Worm (Caenorhabditis elegans) whole organism, late embryonic: Measurements from ENCODE around the gene ncl-1.

Source experiments
- C08G9.2 ChIP-seq: sonication (generic microtip); optimal IDR thresholded peaks from 2 replicates; lab custom pipeline; 2016; ENCODE audit warnings: mild to moderate bottlenecking, missing genetic modification characterization, moderate library complexity, missing compliant biosample characterization
- F13H6.1 ChIP-seq: sonication (generic microtip); optimal IDR thresholded peaks from 2 replicates; lab custom pipeline; 2016; ENCODE audit warnings: missing genetic modification characterization, missing compliant biosample characterization
- K02D7.2 ChIP-seq: sonication (generic microtip); optimal IDR thresholded peaks from 2 replicates; lab custom pipeline; 2017; ENCODE audit warnings: mild to moderate bottlenecking, missing genetic modification characterization, missing compliant biosample characterization
- K09A11.1 ChIP-seq: sonication (generic microtip); optimal IDR thresholded peaks from 2 replicates; lab custom pipeline; 2017; ENCODE audit warnings: antibody characterized with exemption, mild to moderate bottlenecking, missing genetic modification characterization, missing compliant biosample characterization; ENCODE audit not compliant: insufficient read depth
- T23F11.4 ChIP-seq: fragments of 200-800 bp; sonication (Bioruptor generic); optimal IDR thresholded peaks from 2 replicates; lab custom pipeline; 2018; ENCODE audit warnings: mild to moderate bottlenecking, missing genetic modification characterization, missing compliant biosample characterization
- ama-1 ChIP-seq: fragments of 150-350 bp; optimal IDR thresholded peaks from 2 replicates; lab custom pipeline; 2014
- ceh-18 ChIP-seq: sonication (generic microtip); optimal IDR thresholded peaks from 2 replicates; lab custom pipeline; 2016; ENCODE audit warnings: missing genetic modification characterization, missing compliant biosample characterization
- ceh-31 ChIP-seq: sonication (generic microtip); optimal IDR thresholded peaks from 2 replicates; lab custom pipeline; 2016; ENCODE audit warnings: missing genetic modification characterization, missing compliant biosample characterization
- ceh-45 ChIP-seq: fragments of 200-800 bp; sonication (Bioruptor generic); IDR thresholded peaks from 2 replicates; pipeline ENCODE4 v1.3.6; 2022; ENCODE audit warnings: missing genetic modification reagents, missing genetic modification characterization, missing compliant biosample characterization
- ceh-48 ChIP-seq: sonication (generic microtip); optimal IDR thresholded peaks from 2 replicates; lab custom pipeline; 2016; ENCODE audit warnings: missing genetic modification characterization, inconsistent platforms, missing compliant biosample characterization
- dmd-4 ChIP-seq: sonication (generic microtip); optimal IDR thresholded peaks from 2 replicates; lab custom pipeline; 2016; ENCODE audit warnings: borderline replicate concordance, missing genetic modification characterization, missing compliant biosample characterization
- dve-1 ChIP-seq: sonication (generic microtip); optimal IDR thresholded peaks from 2 replicates; lab custom pipeline; 2017; ENCODE audit warnings: antibody characterized with exemption, mild to moderate bottlenecking, missing genetic modification characterization, missing compliant biosample characterization
- elt-2 ChIP-seq: sonication (generic microtip); optimal IDR thresholded peaks from 2 replicates; lab custom pipeline; 2016; ENCODE audit warnings: missing genetic modification reagents, missing genetic modification characterization, missing compliant biosample characterization
- elt-4 ChIP-seq: sonication (generic microtip); optimal IDR thresholded peaks from 2 replicates; lab custom pipeline; 2016; ENCODE audit warnings: missing genetic modification characterization, missing compliant biosample characterization
- fax-1 ChIP-seq: sonication (generic microtip); optimal IDR thresholded peaks from 2 replicates; lab custom pipeline; 2016; ENCODE audit warnings: missing genotype, missing genetic modification characterization, missing compliant biosample characterization
- hlh-13 ChIP-seq: fragments of 200-800 bp; sonication (Bioruptor generic); optimal IDR thresholded peaks from 2 replicates; lab custom pipeline; 2018; ENCODE audit warnings: mild to moderate bottlenecking, missing genetic modification characterization, missing compliant biosample characterization
- hlh-6 ChIP-seq: sonication (generic microtip); optimal IDR thresholded peaks from 2 replicates; lab custom pipeline; 2016; ENCODE audit warnings: missing genotype, missing genetic modification characterization, missing compliant biosample characterization
- lim-6 ChIP-seq: sonication (generic microtip); optimal IDR thresholded peaks from 2 replicates; lab custom pipeline; 2016; ENCODE audit warnings: missing genetic modification characterization, missing compliant biosample characterization
- nfya-1 ChIP-seq: sonication (generic microtip); optimal IDR thresholded peaks from 2 replicates; lab custom pipeline; 2017; ENCODE audit warnings: missing genetic modification characterization, mild to moderate bottlenecking, missing compliant biosample characterization, antibody characterized with exemption, moderate library complexity
- nhr-232 ChIP-seq: sonication (generic microtip); optimal IDR thresholded peaks from 2 replicates; lab custom pipeline; 2016; ENCODE audit warnings: missing genetic modification characterization, missing compliant biosample characterization
- npax-4 ChIP-seq: sonication (generic microtip); optimal IDR thresholded peaks from 2 replicates; lab custom pipeline; 2016; ENCODE audit warnings: missing genetic modification characterization, missing compliant biosample characterization
- odd-2 ChIP-seq: sonication (generic microtip); optimal IDR thresholded peaks from 2 replicates; lab custom pipeline; 2017; ENCODE audit warnings: antibody characterized with exemption, mild to moderate bottlenecking, missing genetic modification characterization, missing compliant biosample characterization
- pag-3 ChIP-seq: sonication (generic microtip); optimal IDR thresholded peaks from 2 replicates; lab custom pipeline; 2016; ENCODE audit warnings: missing compliant biosample characterization, missing genetic modification characterization, borderline replicate concordance
- pat-9 ChIP-seq: fragments of 200-800 bp; sonication (Bioruptor generic); optimal IDR thresholded peaks from 2 replicates; lab custom pipeline; 2018; ENCODE audit warnings: mild to moderate bottlenecking, missing genetic modification characterization, moderate library complexity, missing compliant biosample characterization
- pqm-1 ChIP-seq: sonication (generic microtip); optimal IDR thresholded peaks from 2 replicates; lab custom pipeline; 2016; ENCODE audit warnings: missing genetic modification characterization, missing compliant biosample characterization
- pros-1 ChIP-seq: fragments of 150-350 bp; optimal IDR thresholded peaks from 2 replicates; lab custom pipeline; 2014; ENCODE audit warnings: missing biosample characterization, missing genetic modification reagents, missing genetic modification characterization
- tbx-2 ChIP-seq: sonication (generic microtip); optimal IDR thresholded peaks from 2 replicates; lab custom pipeline; 2016; ENCODE audit warnings: missing genetic modification characterization, missing compliant biosample characterization
- tbx-7 ChIP-seq: sonication (generic microtip); optimal IDR thresholded peaks from 2 replicates; lab custom pipeline; 2016; ENCODE audit warnings: missing genotype, missing genetic modification characterization, missing compliant biosample characterization
- ttx-3 ChIP-seq: sonication (generic microtip); optimal IDR thresholded peaks from 2 replicates; lab custom pipeline; 2016; ENCODE audit warnings: missing genetic modification reagents, missing genetic modification characterization, missing compliant biosample characterization
- unc-3 ChIP-seq, 2 experiments: fragments of 200-800 bp in 1 of 2; sonication (Bioruptor generic) in 1 of 2; sonication (generic microtip) in 1 of 2; conservative IDR thresholded peaks in 1 of 2; optimal IDR thresholded peaks in 1 of 2; 2 replicates each; pipeline versions ENCODE4 v1.3.6 to Lab custom; 2016 to 2022; ENCODE audit warnings: missing compliant biosample characterization in 2 of 2, missing genetic modification characterization in 2 of 2, missing genetic modification reagents in 1 of 2
- unc-55 ChIP-seq: sonication (generic microtip); optimal IDR thresholded peaks from 2 replicates; lab custom pipeline; 2017; ENCODE audit warnings: missing biosample characterization, missing genetic modification reagents, missing genetic modification characterization
- unc-86 ChIP-seq: sonication (generic microtip); optimal IDR thresholded peaks from 2 replicates; lab custom pipeline; 2016; ENCODE audit warnings: missing genetic modification characterization, missing compliant biosample characterization
- ztf-16 ChIP-seq: sonication (generic microtip); optimal IDR thresholded peaks from 2 replicates; lab custom pipeline; 2017; ENCODE audit warnings: missing genetic modification characterization, missing compliant biosample characterization

Gene ncl-1

ce11 chrIII:7729534-7730061 is 10.1 kb downstream of the ncl-1 start, which contains the start of gene ZK112.4 (continued):
- TF ChIP-seq tbx-7 (tag; lab: Kevin White, UChicago) = peak; percentile 6
- TF ChIP-seq dve-1 (tag; lab: Kevin White, UChicago) = peak; percentile 49
- peak; percentile 36 for TF ChIP-seq T23F11.4 (GFP tag; lab: Kevin White, UChicago)
- TF ChIP-seq hlh-13 (GFP tag; lab: Kevin White, UChicago) = peak; percentile 13
- TF ChIP-seq ceh-18 (tag; lab: Kevin White, UChicago) = peak; percentile 93
- no peak for TF ChIP-seq dmd-4 (tag; lab: Kevin White, UChicago)
- no peak for TF ChIP-seq ztf-16 (tag; lab: Kevin White, UChicago)
- TF ChIP-seq elt-2 (tag; lab: Kevin White, UChicago) = peak; percentile 29
- TF ChIP-seq ceh-31 (tag; lab: Kevin White, UChicago) = peak; percentile 78
- TF ChIP-seq F13H6.1 (tag; lab: Kevin White, UChicago) = peak; percentile 77

ce11 chrIII:7730331-7730730 is 10.8 kb downstream of the ncl-1 start:
- TF ChIP-seq pros-1 (no peak), unc-3 (GFP tag; conservative IDR thresholded peaks at IDR 0.05; lab: Robert Waterston, UW) (no peak), unc-3 (tag; optimal IDR thresholded peaks at IDR 0.05; lab: Kevin White, UChicago) (no peak), odd-2 (tag; lab: Kevin White, UChicago) (no peak), dve-1 (tag; lab: Kevin White, UChicago) (no peak), K09A11.1 (tag; lab: Kevin White, UChicago) (no peak)

ce11 chrIII:7731085-7731484 is 11.6 kb downstream of the ncl-1 start:
- TF ChIP-seq nhr-232 = no peak
- no peak for TF ChIP-seq pat-9
- TF ChIP-seq lim-6 (tag; lab: Kevin White, UChicago) = no peak
- no peak for TF ChIP-seq T23F11.4 (GFP tag; lab: Kevin White, UChicago)
- TF ChIP-seq ama-1 (lab: Kevin White, UChicago) = no peak
- TF ChIP-seq hlh-6 (tag; lab: Kevin White, UChicago) = no peak
- TF ChIP-seq pqm-1 (tag; lab: Kevin White, UChicago) = no peak
- TF ChIP-seq fax-1 (tag; lab: Kevin White, UChicago) = no peak
- no peak for TF ChIP-seq tbx-2 (tag; lab: Kevin White, UChicago)
- TF ChIP-seq ceh-48 (tag; lab: Kevin White, UChicago) = no peak
- TF ChIP-seq dmd-4 (tag; lab: Kevin White, UChicago) = no peak
- TF ChIP-seq ceh-45 (GFP tag; lab: Robert Waterston, UW) = no peak
- no peak for TF ChIP-seq odd-2 (tag; lab: Kevin White, UChicago)
- TF ChIP-seq elt-4 = no peak
- no peak for TF ChIP-seq pag-3 (tag; lab: Kevin White, UChicago)
- TF ChIP-seq ttx-3 (tag; lab: Kevin White, UChicago) = no peak
- TF ChIP-seq dve-1 (tag; lab: Kevin White, UChicago) = no peak
- TF ChIP-seq unc-86 = no peak
- no peak for TF ChIP-seq K02D7.2
- TF ChIP-seq npax-4 = no peak

ce11 chrIII:7733563-7733962 is 14.0 kb downstream of the ncl-1 start:
- peak; percentile 2 for TF ChIP-seq nfya-1 (tag; lab: Kevin White, UChicago)
- TF ChIP-seq ceh-31 (tag; lab: Kevin White, UChicago) = peak; percentile 2
- no peak for TF ChIP-seq C08G9.2 (tag; lab: Kevin White, UChicago)

ce11 chrIII:7734105-7734504 is 14.6 kb downstream of the ncl-1 start:
- TF ChIP-seq unc-55 (GFP tag; lab: Kevin White, UChicago) = peak; percentile 79
- no peak for TF ChIP-seq nfya-1 (tag; lab: Kevin White, UChicago)
- TF ChIP-seq tbx-2 (tag; lab: Kevin White, UChicago) = peak; percentile 20
